Worm (Caenorhabditis elegans): Measurements from ENCODE around the gene K02E11.10.
A peak's percentile ranks its signal among the peaks of the same experiment; 100 is the strongest.

K02E11.10 gene

DNA sequence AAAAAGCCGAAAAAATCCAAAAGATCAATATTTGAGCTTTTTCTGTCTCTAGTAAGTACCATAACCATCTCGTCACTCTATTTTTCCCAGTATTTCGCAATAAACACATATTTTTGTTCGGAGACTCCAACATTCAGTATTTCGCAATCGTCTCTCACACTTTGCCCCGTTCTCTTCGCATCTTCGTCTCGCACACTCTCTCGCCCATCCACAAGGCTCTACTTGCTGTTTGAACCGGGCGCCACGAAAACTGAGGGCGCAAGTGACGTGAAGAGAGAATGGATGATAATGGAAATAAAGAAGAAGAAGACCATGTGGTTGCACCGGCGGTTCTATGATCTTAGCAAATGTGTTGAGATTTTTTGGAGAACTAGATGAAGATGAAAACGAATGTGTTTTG, 40.9 kb downstream of the K02E11.10 start (continued):
- no peak for TF ChIP-seq ZK546.5 (tag; optimal IDR thresholded peaks at IDR 0.05)
- TF ChIP-seq sem-4 (tag; optimal IDR thresholded peaks at IDR 0.05), result peak; percentile 81
- peak; percentile 88 for TF ChIP-seq nhr-25 (tag; optimal IDR thresholded peaks at IDR 0.05)
- TF ChIP-seq ceh-82 (tag; optimal IDR thresholded peaks at IDR 0.05), result peak; percentile 74
- TF ChIP-seq nhr-10 (tag; optimal IDR thresholded peaks at IDR 0.05), result peak; percentile 87
- TF ChIP-seq alr-1 (tag; optimal IDR thresholded peaks at IDR 0.05), result no peak
- peak; percentile 90 for TF ChIP-seq egl-27 (tag; optimal IDR thresholded peaks at IDR 0.05)

DNA sequence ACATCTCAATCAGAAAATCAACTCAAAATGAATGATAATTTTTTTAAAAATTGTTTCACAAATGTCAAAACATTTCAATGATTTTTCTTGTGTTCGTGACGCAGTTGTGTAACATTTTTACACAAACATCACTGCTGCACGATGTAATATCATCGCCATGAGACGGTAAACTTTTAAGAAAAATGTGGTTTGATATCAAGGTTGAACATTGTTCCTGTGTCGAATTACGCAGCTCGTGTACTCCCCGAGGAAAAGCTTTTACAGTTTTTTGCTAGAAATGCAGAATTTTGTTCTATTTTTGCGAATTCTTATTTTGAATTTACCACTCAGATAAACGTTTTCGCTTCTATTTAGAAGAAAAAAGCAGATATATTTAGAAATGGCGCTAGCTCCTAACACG, 43.3 kb downstream of the K02E11.10 start:
- TF ChIP-seq nhr-12 (tag; optimal IDR thresholded peaks at IDR 0.05), result no peak
- TF ChIP-seq fos-1 (tag; optimal IDR thresholded peaks at IDR 0.05), result peak; percentile 10
- peak; percentile 17 for TF ChIP-seq sma-3 (GFP tag; optimal IDR thresholded peaks at IDR 0.05)
- TF ChIP-seq F13H6.1 (tag; optimal IDR thresholded peaks at IDR 0.05), result peak; percentile 17
- TF ChIP-seq ztf-4 (tag; optimal IDR thresholded peaks at IDR 0.05), result no peak
- TF ChIP-seq lin-11 (tag; optimal IDR thresholded peaks at IDR 0.05), result no peak
- no peak for TF ChIP-seq lin-13 (GFP tag; optimal IDR thresholded peaks at IDR 0.05)
- TF ChIP-seq sem-4 (tag; optimal IDR thresholded peaks at IDR 0.05), result no peak
- TF ChIP-seq unc-62 (GFP tag; optimal IDR thresholded peaks at IDR 0.05), result no peak
- no peak for TF ChIP-seq ztf-1 (GFP tag; conservative IDR thresholded peaks at IDR 0.05)
- no peak for TF ChIP-seq dmd-4 (tag; optimal IDR thresholded peaks at IDR 0.05)
- TF ChIP-seq nhr-21 (tag; optimal IDR thresholded peaks at IDR 0.05), result peak; percentile 43
- TF ChIP-seq ztf-11 (tag; optimal IDR thresholded peaks at IDR 0.05), result no peak
- TF ChIP-seq nhr-25 (tag; optimal IDR thresholded peaks at IDR 0.05), result peak; percentile 52
- peak; percentile 57 for TF ChIP-seq sma-9 (GFP tag; optimal IDR thresholded peaks at IDR 0.05)
- no peak for TF ChIP-seq sma-9 (tag; optimal IDR thresholded peaks at IDR 0.05)
- no peak for TF ChIP-seq nhr-23 (tag; optimal IDR thresholded peaks at IDR 0.05)
- TF ChIP-seq alr-1 (tag; optimal IDR thresholded peaks at IDR 0.05), result no peak
- no peak for TF ChIP-seq ceh-16 (tag; optimal IDR thresholded peaks at IDR 0.05)

DNA sequence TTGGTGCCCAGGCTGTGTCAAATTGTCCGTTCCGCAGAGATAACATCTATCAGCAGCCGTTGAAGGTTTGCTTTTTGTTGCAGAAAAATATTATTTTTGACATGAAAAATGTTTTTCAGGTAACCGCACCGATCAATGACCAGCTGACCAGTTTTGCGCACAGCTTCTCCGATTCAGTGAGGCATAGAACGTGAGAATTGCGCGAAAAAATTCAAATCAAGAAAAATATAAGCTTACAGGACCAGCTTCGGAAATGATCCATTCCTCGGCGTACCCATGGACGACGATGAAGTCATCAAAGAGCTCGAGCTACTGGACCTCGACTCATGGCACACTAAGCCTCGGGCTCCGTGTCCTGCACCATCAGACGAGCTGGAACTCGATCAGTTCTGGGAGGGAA, 46.4 kb downstream of the K02E11.10 start:
- TF ChIP-seq fos-1 (tag; optimal IDR thresholded peaks at IDR 0.05) (no peak), egl-27 (tag; optimal IDR thresholded peaks at IDR 0.05) (no peak), ama-1 (optimal IDR thresholded peaks at IDR 0.05) (peak; percentile 27), lin-39 (tag; optimal IDR thresholded peaks at IDR 0.05) (no peak), crh-2 (tag; optimal IDR thresholded peaks at IDR 0.05) (no peak), Y55F3AM.14 (GFP tag; optimal IDR thresholded peaks at IDR 0.05) (no peak), sma-9 (GFP tag; optimal IDR thresholded peaks at IDR 0.05) (no peak), sma-9 (tag; optimal IDR thresholded peaks at IDR 0.05) (no peak), ceh-82 (tag; optimal IDR thresholded peaks at IDR 0.05) (no peak)

DNA sequence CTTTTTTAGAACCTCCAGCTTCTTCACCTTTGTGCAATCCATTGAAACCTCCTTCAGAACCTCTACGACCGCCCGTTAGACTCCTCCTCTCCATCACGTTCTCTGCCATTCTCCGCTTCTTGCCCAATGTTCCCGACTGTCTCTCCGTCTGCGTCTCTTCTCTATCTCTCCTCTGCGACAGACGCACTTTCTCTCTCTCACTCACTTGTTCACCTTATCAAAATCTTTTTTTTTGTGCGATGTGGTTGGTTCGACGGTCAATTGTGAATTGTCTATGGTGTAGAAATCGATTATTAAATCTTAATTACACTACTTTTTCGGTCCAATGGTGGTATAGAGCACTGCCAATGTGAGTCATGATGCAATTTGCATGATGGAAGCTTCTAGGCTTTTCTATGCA, 47.5 kb downstream of the K02E11.10 start, which contains the start of gene atfs-1:
TSS of gene atfs-1 (plus strand) at position 213 of the 400 bp plus-strand sequence.
- TF ChIP-seq nhr-25 (tag; optimal IDR thresholded peaks at IDR 0.05) (peak; percentile 55), aly-2 (tag; optimal IDR thresholded peaks at IDR 0.05) (no peak), blmp-1 (tag; optimal IDR thresholded peaks at IDR 0.05; ENCODE audit: insufficient read depth) (peak; percentile 85), ztf-11 (tag; optimal IDR thresholded peaks at IDR 0.05) (no peak), gmeb-1 (tag; optimal IDR thresholded peaks at IDR 0.05) (peak; percentile 59), lin-11 (tag; optimal IDR thresholded peaks at IDR 0.05) (no peak), Y55F3AM.14 (GFP tag; optimal IDR thresholded peaks at IDR 0.05) (no peak), mdl-1 (tag; optimal IDR thresholded peaks at IDR 0.05) (peak in 1 of 2 experiments; percentile 35), unc-39 (tag; optimal IDR thresholded peaks at IDR 0.05) (no peak), alr-1 (tag; optimal IDR thresholded peaks at IDR 0.05) (no peak), unc-55 (GFP tag; optimal IDR thresholded peaks at IDR 0.05) (peak; percentile 58), C34F6.9 (tag; optimal IDR thresholded peaks at IDR 0.05) (peak; percentile 74), zag-1 (tag; optimal IDR thresholded peaks at IDR 0.05) (no peak), sma-9 (GFP tag; optimal IDR thresholded peaks at IDR 0.05) (peak; percentile 89), sma-9 (tag; optimal IDR thresholded peaks at IDR 0.05) (no peak), lin-13 (GFP tag; optimal IDR thresholded peaks at IDR 0.05) (peak; percentile 47), mbf-1 (tag; optimal IDR thresholded peaks at IDR 0.05) (no peak), nhr-12 (tag; optimal IDR thresholded peaks at IDR 0.05) (no peak), nhr-77 (tag; optimal IDR thresholded peaks at IDR 0.05) (no peak), ama-1 (optimal IDR thresholded peaks at IDR 0.05) (peak; percentile 91), lsy-2 (tag; optimal IDR thresholded peaks at IDR 0.05) (peak; percentile 9 to 69), fos-1 (tag; optimal IDR thresholded peaks at IDR 0.05) (peak; percentile 83), dmd-4 (tag; optimal IDR thresholded peaks at IDR 0.05) (no peak), elt-1 (tag; optimal IDR thresholded peaks at IDR 0.05) (no peak), ceh-16 (tag; optimal IDR thresholded peaks at IDR 0.05) (no peak), nhr-11 (tag; optimal IDR thresholded peaks at IDR 0.05) (no peak), crh-2 (tag; optimal IDR thresholded peaks at IDR 0.05) (peak; percentile 78), ztf-4 (tag; optimal IDR thresholded peaks at IDR 0.05) (no peak), nhr-6 (tag; optimal IDR thresholded peaks at IDR 0.05) (no peak), skn-1 (tag; optimal IDR thresholded peaks at IDR 0.05) (no peak), peb-1 (tag; optimal IDR thresholded peaks at IDR 0.05) (no peak), unc-62 (GFP tag; optimal IDR thresholded peaks at IDR 0.05) (no peak), R02D3.7 (tag; optimal IDR thresholded peaks at IDR 0.05) (no peak), F13H6.1 (tag; optimal IDR thresholded peaks at IDR 0.05) (peak; percentile 86), ceh-82 (tag; optimal IDR thresholded peaks at IDR 0.05) (no peak), mab-5 (tag; optimal IDR thresholded peaks at IDR 0.05) (peak; percentile 26), sem-4 (tag; optimal IDR thresholded peaks at IDR 0.05) (peak; percentile 44), sma-3 (GFP tag; optimal IDR thresholded peaks at IDR 0.05) (peak; percentile 61), snpc-4 (tag; optimal IDR thresholded peaks at IDR 0.05) (peak; percentile 54)
